Worm (Caenorhabditis elegans): ENCODE data around the gene abu-9.

abu-9 gene

ce11 chrX:8362379-8362778, 40.5 kb downstream of the abu-9 start:
- no peak for TF ChIP-seq unc-55 (GFP tag; optimal IDR thresholded peaks at IDR 0.05)
- no peak for TF ChIP-seq peb-1 (tag; optimal IDR thresholded peaks at IDR 0.05)
- TF ChIP-seq lin-39 (tag; optimal IDR thresholded peaks at IDR 0.05) = no peak
- no peak for TF ChIP-seq mbf-1 (tag; optimal IDR thresholded peaks at IDR 0.05)

- no peak for TF ChIP-seq nhr-23 (tag; optimal IDR thresholded peaks at IDR 0.05)
- TF ChIP-seq Y55F3AM.14 (GFP tag; optimal IDR thresholded peaks at IDR 0.05) = no peak
- no peak for TF ChIP-seq nhr-6 (tag; optimal IDR thresholded peaks at IDR 0.05)
- no peak for TF ChIP-seq mdl-1 (tag; optimal IDR thresholded peaks at IDR 0.05)
- TF ChIP-seq ama-1 (optimal IDR thresholded peaks at IDR 0.05) = no peak
- TF ChIP-seq lin-13 (GFP tag; optimal IDR thresholded peaks at IDR 0.05) = no peak
- no peak for TF ChIP-seq sma-3 (GFP tag; optimal IDR thresholded peaks at IDR 0.05)
- no peak for TF ChIP-seq elt-3 (tag; optimal IDR thresholded peaks at IDR 0.05)
Measured at ce11 chrX:8367553-8367952, 45.6 kb downstream of the abu-9 start, which contains the start of gene F40B5.2. F40B5.2 (plus strand) TSS chrX:8367853.

ce11 chrX:8368210-8368609, 46.3 kb downstream of the abu-9 start:
- TF ChIP-seq nhr-77 (tag; optimal IDR thresholded peaks at IDR 0.05) = no peak
- TF ChIP-seq lsy-2 (tag; optimal IDR thresholded peaks at IDR 0.05) = peak; percentile 63 to 83
- peak; percentile 36 for TF ChIP-seq nhr-6 (tag; optimal IDR thresholded peaks at IDR 0.05)
- TF ChIP-seq ztf-11 (tag; optimal IDR thresholded peaks at IDR 0.05) = no peak
- TF ChIP-seq ceh-16 (tag; optimal IDR thresholded peaks at IDR 0.05) = no peak
- no peak for TF ChIP-seq ama-1 (optimal IDR thresholded peaks at IDR 0.05)
- peak; percentile 74 for TF ChIP-seq lin-13 (GFP tag; optimal IDR thresholded peaks at IDR 0.05)
- TF ChIP-seq unc-39 (tag; optimal IDR thresholded peaks at IDR 0.05) = no peak
- peak; percentile 80 for TF ChIP-seq nhr-129 (tag; optimal IDR thresholded peaks at IDR 0.05)
- no peak for TF ChIP-seq nhr-25 (tag; optimal IDR thresholded peaks at IDR 0.05)
- peak; percentile 0 for TF ChIP-seq ceh-82 (tag; optimal IDR thresholded peaks at IDR 0.05)
- no peak for TF ChIP-seq lin-39 (tag; optimal IDR thresholded peaks at IDR 0.05)
- TF ChIP-seq unc-55 (GFP tag; optimal IDR thresholded peaks at IDR 0.05) = peak; percentile 88
- no peak for TF ChIP-seq nhr-23 (tag; optimal IDR thresholded peaks at IDR 0.05)
- no peak for TF ChIP-seq nhr-11 (tag; optimal IDR thresholded peaks at IDR 0.05)
- TF ChIP-seq ztf-4 (tag; optimal IDR thresholded peaks at IDR 0.05) = no peak
- peak; percentile 27 for TF ChIP-seq nhr-21 (tag; optimal IDR thresholded peaks at IDR 0.05)
- TF ChIP-seq mdl-1 (tag; optimal IDR thresholded peaks at IDR 0.05) = peak in 1 of 2 experiments; percentile 19
- TF ChIP-seq gmeb-1 (tag; optimal IDR thresholded peaks at IDR 0.05) = peak; percentile 77
- peak; percentile 60 for TF ChIP-seq sem-4 (tag; optimal IDR thresholded peaks at IDR 0.05)
- TF ChIP-seq lin-11 (tag; optimal IDR thresholded peaks at IDR 0.05) = peak; percentile 64
- peak; percentile 85 for TF ChIP-seq F13H6.1 (tag; optimal IDR thresholded peaks at IDR 0.05)
- peak; percentile 33 for TF ChIP-seq mab-5 (tag; optimal IDR thresholded peaks at IDR 0.05)
- no peak for TF ChIP-seq elt-1 (tag; optimal IDR thresholded peaks at IDR 0.05)
- TF ChIP-seq fos-1 (tag; optimal IDR thresholded peaks at IDR 0.05) = peak; percentile 86
- peak; percentile 84 for TF ChIP-seq sma-9 (GFP tag; optimal IDR thresholded peaks at IDR 0.05)
- TF ChIP-seq sma-9 (tag; optimal IDR thresholded peaks at IDR 0.05) = no peak
- peak; percentile 11 for TF ChIP-seq zag-1 (tag; optimal IDR thresholded peaks at IDR 0.05)
- peak; percentile 53 for TF ChIP-seq sma-3 (GFP tag; optimal IDR thresholded peaks at IDR 0.05)
- no peak for TF ChIP-seq Y55F3AM.14 (GFP tag; optimal IDR thresholded peaks at IDR 0.05)
- TF ChIP-seq nhr-10 (tag; optimal IDR thresholded peaks at IDR 0.05) = peak; percentile 34
- peak; percentile 80 for TF ChIP-seq C34F6.9 (tag; optimal IDR thresholded peaks at IDR 0.05)
- no peak for TF ChIP-seq aly-2 (tag; optimal IDR thresholded peaks at IDR 0.05)
- no peak for TF ChIP-seq dmd-4 (tag; optimal IDR thresholded peaks at IDR 0.05)
- TF ChIP-seq crh-2 (tag; optimal IDR thresholded peaks at IDR 0.05) = peak; percentile 67
- no peak for TF ChIP-seq nhr-12 (tag; optimal IDR thresholded peaks at IDR 0.05)
- TF ChIP-seq alr-1 (tag; optimal IDR thresholded peaks at IDR 0.05) = no peak
- TF ChIP-seq R02D3.7 (tag; optimal IDR thresholded peaks at IDR 0.05) = no peak
- TF ChIP-seq egl-27 (tag; optimal IDR thresholded peaks at IDR 0.05) = peak; percentile 78
- no peak for TF ChIP-seq skn-1 (tag; optimal IDR thresholded peaks at IDR 0.05)
